Worm (Caenorhabditis elegans) whole organism, L4 larva: ENCODE results near the gene rabr-4.

Experiments
- ctbp-1 ChIP-seq: fragments of 200-800 bp; sonication (Bioruptor generic); IDR thresholded peaks from 2 replicates; pipeline ENCODE4 v1.3.6; 2022; ENCODE audit warnings: missing genetic modification reagents, missing genetic modification characterization, missing compliant biosample characterization
- daf-16 ChIP-seq, 3 experiments: sonication (generic microtip); optimal IDR thresholded peaks; 2 replicates each; lab custom pipeline; 2016 to 2017; ENCODE audit warnings: missing genetic modification characterization in 3 of 3, missing genetic modification reagents in 3 of 3, mild to moderate bottlenecking in 2 of 3, missing compliant biosample characterization in 2 of 3, missing biosample characterization in 1 of 3, moderate library complexity in 1 of 3
- fkh-10 ChIP-seq: fragments of 150-350 bp; optimal IDR thresholded peaks from 2 replicates; lab custom pipeline; 2014; ENCODE audit warnings: missing biosample characterization, missing genetic modification reagents, missing genetic modification characterization
- jun-1 ChIP-seq: fragments of 150-350 bp; optimal IDR thresholded peaks from 2 replicates; lab custom pipeline; 2014; ENCODE audit warnings: missing biosample characterization, missing genetic modification reagents, missing genetic modification characterization
- lin-13 ChIP-seq: fragments of 150-350 bp; optimal IDR thresholded peaks from 2 replicates; lab custom pipeline; 2014; ENCODE audit warnings: missing biosample characterization, missing genetic modification reagents, missing genetic modification characterization
- mdl-1 ChIP-seq, 2 experiments: fragments of 150-350 bp in 1 of 2; sonication (generic microtip) in 1 of 2; optimal IDR thresholded peaks; 2 replicates each; lab custom pipeline; 2014 to 2017; ENCODE audit warnings: missing biosample characterization in 2 of 2, missing genetic modification characterization in 2 of 2
- mxl-2 ChIP-seq: fragments of 200-800 bp; sonication (Bioruptor generic); conservative IDR thresholded peaks from 2 replicates; pipeline ENCODE4 v1.3.6; 2022; ENCODE audit warnings: missing genetic modification reagents, missing genetic modification characterization, missing compliant biosample characterization
- nhr-102 ChIP-seq: sonication (generic microtip); optimal IDR thresholded peaks from 2 replicates; lab custom pipeline; 2016; ENCODE audit warnings: mild to moderate bottlenecking, missing genetic modification characterization, moderate library complexity, missing compliant biosample characterization
- nhr-237 ChIP-seq: sonication (generic microtip); optimal IDR thresholded peaks from 2 replicates; lab custom pipeline; 2017; ENCODE audit warnings: missing biosample characterization, missing genetic modification characterization
- zag-1 ChIP-seq: fragments of 150-350 bp; optimal IDR thresholded peaks from 2 replicates; lab custom pipeline; 2014; ENCODE audit warnings: missing biosample characterization, missing genetic modification characterization

DNA sequence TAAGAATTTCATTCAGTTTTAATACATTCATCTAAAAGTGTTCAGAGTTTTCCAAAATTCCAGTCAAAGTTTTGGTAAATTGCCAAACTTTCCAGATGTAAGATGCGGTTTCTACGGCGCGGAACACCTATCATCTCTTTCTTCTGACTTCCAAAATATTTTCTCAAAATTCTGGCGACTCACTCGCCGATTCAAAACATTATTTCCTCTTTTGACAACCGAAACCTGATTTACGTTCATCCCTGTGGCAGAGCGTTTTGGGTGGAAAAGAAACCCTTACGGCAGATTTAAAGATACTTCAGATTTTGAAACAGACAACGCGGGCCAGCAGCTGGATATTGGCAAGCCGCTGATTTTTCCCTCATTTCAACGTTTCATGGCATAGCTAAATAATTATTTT lies 3.3 kb downstream of the rabr-4 start, which contains the start of gene F11A5.5:
- TF ChIP-seq lin-13 (GFP tag; lab: Kevin White, UChicago) (no peak), nhr-237 (no peak), nhr-102 (tag; lab: Kevin White, UChicago) (no peak), mxl-2 (no peak), daf-16 (GFP tag; optimal IDR thresholded peaks at IDR 0.05; lab: Kevin White, UChicago) (no peak), daf-16 (tag; optimal IDR thresholded peaks at IDR 0.05; lab: Kevin White, UChicago) (no peak), ctbp-1 (GFP tag; lab: Robert Waterston, UW) (no peak), zag-1 (tag; lab: Kevin White, UChicago) (no peak), fkh-10 (GFP tag; lab: Kevin White, UChicago) (no peak), jun-1 (tag; lab: Kevin White, UChicago) (no peak), mdl-1 (tag; optimal IDR thresholded peaks at IDR 0.05; lab: Kevin White, UChicago) (no peak)
